Worm (Caenorhabditis elegans) whole organism, young adult: ENCODE data around the gene C01G10.5.

Experiments
- B0336.3 ChIP-seq: fragments of 200-800 bp; sonication (Bioruptor generic); IDR thresholded peaks from 2 replicates; pipeline ENCODE4 v1.3.6; 2022; ENCODE audit warnings: missing genetic modification characterization, missing compliant biosample characterization
- F33H1.4 ChIP-seq: fragments of 200-800 bp; sonication (Bioruptor generic); IDR thresholded peaks from 2 replicates; pipeline ENCODE4 v1.3.6; 2022; ENCODE audit warnings: missing genetic modification reagents, missing genetic modification characterization, missing compliant biosample characterization
- dpl-1 ChIP-seq: fragments of 150-350 bp; optimal IDR thresholded peaks from 2 replicates; lab custom pipeline; 2014; ENCODE audit warnings: missing biosample characterization, missing genetic modification reagents, missing genetic modification characterization
- lin-35 ChIP-seq, 3 experiments: fragments of 150-350 bp in 2 of 3; sonication (generic microtip) in 1 of 3; optimal IDR thresholded peaks; 2 replicates each; lab custom pipeline; 2014 to 2018; ENCODE audit warnings: missing biosample characterization in 3 of 3, missing genetic modification characterization in 3 of 3, missing genetic modification reagents in 3 of 3

- TF ChIP-seq F33H1.4 (GFP tag; lab: Robert Waterston, UW) (no peak), lin-35 (GFP tag; optimal IDR thresholded peaks at IDR 0.05; lab: Kevin White, UChicago) (no peak), B0336.3 (GFP tag; lab: Robert Waterston, UW) (no peak), dpl-1 (GFP tag; lab: Kevin White, UChicago) (no peak)
Measured at ce11 chrV:15054733-15055132, 34.6 kb downstream of the C01G10.5 start.
